Worm (Caenorhabditis elegans): Measurements from ENCODE around the gene srh-113.

DNA sequence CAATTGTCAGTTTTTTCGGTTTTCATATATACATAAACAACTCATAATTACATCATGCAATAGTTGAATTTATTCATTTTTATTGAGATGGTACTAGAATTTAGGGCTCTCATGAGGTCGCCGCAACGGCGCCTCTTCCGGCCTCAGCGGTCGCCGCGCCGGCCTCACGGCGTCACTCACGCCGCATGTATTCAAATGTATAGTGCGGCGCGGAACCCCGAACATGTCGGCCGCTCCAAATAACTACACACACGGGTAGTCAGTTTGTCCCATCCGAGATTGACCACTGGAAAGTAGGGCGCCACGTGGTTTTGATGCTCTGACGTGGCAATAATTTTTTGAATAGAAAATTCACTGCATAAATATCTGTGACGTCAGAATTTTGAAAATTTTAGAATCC, 44.8 kb downstream of the srh-113 start:
- TF ChIP-seq nhr-28 (tag; optimal IDR thresholded peaks at IDR 0.05) (no peak), Y116A8C.19 (tag; optimal IDR thresholded peaks at IDR 0.05; ENCODE audit: borderline replicate concordance) (no peak), nhr-11 (tag; optimal IDR thresholded peaks at IDR 0.05) (no peak), jun-1 (tag; optimal IDR thresholded peaks at IDR 0.05) (no peak), nhr-12 (tag; optimal IDR thresholded peaks at IDR 0.05) (no peak), lin-35 (GFP tag; optimal IDR thresholded peaks at IDR 0.05) (no peak), tbx-2 (tag; optimal IDR thresholded peaks at IDR 0.05) (no peak)
